Fruit fly (Drosophila melanogaster): Measurements from ENCODE around the gene Gmd.
A peak's percentile ranks its signal among the peaks of the same experiment; 100 is the strongest.

Gmd gene

dm6 chr2L:4997401-4998259 is 20.8 kb upstream of the Gmd start (continued):
- TF ChIP-seq ftz-f1 (GFP tag; optimal IDR thresholded peaks at IDR 0.05), result peak; percentile 88
- TF ChIP-seq CG12391 (tag; optimal IDR thresholded peaks at IDR 0.05), result peak; percentile 99
- TF ChIP-seq CG14441 (GFP tag; IDR thresholded peaks at IDR 0.05), result peak; percentile 99
- peak; percentile 90 for TF ChIP-seq Nf-YB (GFP tag; optimal IDR thresholded peaks at IDR 0.05)
- peak; percentile 99 for TF ChIP-seq B-H1 (GFP tag; IDR thresholded peaks at IDR 0.05)
- peak; percentile 99 for TF ChIP-seq sens-2 (GFP tag; IDR thresholded peaks at IDR 0.05)
- TF ChIP-seq CG17829 (tag; optimal IDR thresholded peaks at IDR 0.05), result peak; percentile 99
- TF ChIP-seq Hsf (GFP tag; optimal IDR thresholded peaks at IDR 0.05), result peak; percentile 99
- peak; percentile 82 for TF ChIP-seq CG3995 (GFP tag; optimal IDR thresholded peaks at IDR 0.05)
- peak; percentile 99 for TF ChIP-seq CG12219 (GFP tag; optimal IDR thresholded peaks at IDR 0.05)
- peak; percentile 96 for TF ChIP-seq crol (GFP tag; IDR thresholded peaks at IDR 0.05)
- TF ChIP-seq org-1 (GFP tag; optimal IDR thresholded peaks at IDR 0.05), result peak; percentile 98
- peak; percentile 100 for TF ChIP-seq Med (GFP tag)
- peak; percentile 97 for TF ChIP-seq CG31224 (GFP tag; IDR thresholded peaks at IDR 0.05)
- TF ChIP-seq MBD-R2 (GFP tag; IDR thresholded peaks at IDR 0.05), result peak; percentile 99
- peak; percentile 98 for TF ChIP-seq bowl (GFP tag; IDR thresholded peaks at IDR 0.05)
- TF ChIP-seq CG15269 (tag; optimal IDR thresholded peaks at IDR 0.05), result peak; percentile 99
- TF ChIP-seq cg (GFP tag; optimal IDR thresholded peaks at IDR 0.05), result peak; percentile 15
- peak; percentile 98 for TF ChIP-seq tap (tag; optimal IDR thresholded peaks at IDR 0.05)
- peak; percentile 95 for TF ChIP-seq CG1832 (GFP tag; optimal IDR thresholded peaks at IDR 0.05)
- TF ChIP-seq Dip3 (GFP tag; optimal IDR thresholded peaks at IDR 0.05), result peak; percentile 99
- TF ChIP-seq Dek (tag; optimal IDR thresholded peaks at IDR 0.05), result peak; percentile 98
- TF ChIP-seq CG8359 (GFP tag; optimal IDR thresholded peaks at IDR 0.05; ENCODE audit: borderline replicate concordance), result peak; percentile 95
- TF ChIP-seq seq (GFP tag; IDR thresholded peaks at IDR 0.05), result peak; percentile 99
- peak; percentile 98 for TF ChIP-seq CG32767 (GFP tag; IDR thresholded peaks at IDR 0.05)
- TF ChIP-seq BEAF-32 (GFP tag; optimal IDR thresholded peaks at IDR 0.05), result peak; percentile 24
- TF ChIP-seq hb (GFP tag; IDR thresholded peaks at IDR 0.05; ENCODE audit: partially characterized antibody), result peak; percentile 81; the same call in 1 of the 3 replicates
- peak; percentile 99 for TF ChIP-seq az2 (GFP tag; optimal IDR thresholded peaks at IDR 0.05)
- TF ChIP-seq run (tag; optimal IDR thresholded peaks at IDR 0.05), result peak; percentile 96
- 0 out of 3 replicates have a peak, but pooled peaks have one; percentile 25 for TF ChIP-seq mld (GFP tag; IDR thresholded peaks at IDR 0.05; ENCODE audit: partially characterized antibody)
- peak; percentile 99 for TF ChIP-seq Oli (tag; optimal IDR thresholded peaks at IDR 0.05)
- peak; percentile 99 for TF ChIP-seq Atf3 (GFP tag; optimal IDR thresholded peaks at IDR 0.05)
- peak; percentile 99 for TF ChIP-seq CG30403 (GFP tag; optimal IDR thresholded peaks at IDR 0.05)
- TF ChIP-seq CG11504 (tag; optimal IDR thresholded peaks at IDR 0.05), result peak; percentile 98
- TF ChIP-seq sr (GFP tag; IDR thresholded peaks at IDR 0.05), result peak; percentile 98
- TF ChIP-seq CG17359 (tag; optimal IDR thresholded peaks at IDR 0.05), result peak; percentile 99
- TF ChIP-seq CG32532 (GFP tag; IDR thresholded peaks at IDR 0.05), result peak; percentile 99
- TF ChIP-seq CG3065 (GFP tag; optimal IDR thresholded peaks at IDR 0.05), result peak; percentile 98
- peak; percentile 99 for TF ChIP-seq jumu (GFP tag; optimal IDR thresholded peaks at IDR 0.05)
- TF ChIP-seq hth (optimal IDR thresholded peaks at IDR 0.05), result no peak
- TF ChIP-seq gt (GFP tag; IDR thresholded peaks at IDR 0.05), result peak; percentile 98
- TF ChIP-seq GATAe (GFP tag; conservative IDR thresholded peaks at IDR 0.05), result peak; percentile 96
- peak; percentile 94 for TF ChIP-seq Jarid2 (GFP tag; optimal IDR thresholded peaks at IDR 0.05)
- peak; percentile 98 for TF ChIP-seq Mad (GFP tag; optimal IDR thresholded peaks at IDR 0.05)
- peak; percentile 94 for TF ChIP-seq Hand (GFP tag; optimal IDR thresholded peaks at IDR 0.05)
- peak; percentile 99 for TF ChIP-seq tio (GFP tag; optimal IDR thresholded peaks at IDR 0.05)
- TF ChIP-seq sug (tag; optimal IDR thresholded peaks at IDR 0.05), result peak; percentile 100
- peak; percentile 99 for TF ChIP-seq H15 (GFP tag; IDR thresholded peaks at IDR 0.05)
- peak; percentile 48 for TF ChIP-seq Dp (GFP tag; optimal IDR thresholded peaks at IDR 0.05)

Data from whole organism, embryonic.